Worm (Caenorhabditis elegans) whole organism, L4 larva: ENCODE measurements around the gene ttn-1.

Source experiments
- F10B5.3 ChIP-seq: sonication (generic microtip); optimal IDR thresholded peaks from 2 replicates; lab custom pipeline; 2016; ENCODE audit warnings: mild to moderate bottlenecking, missing genetic modification characterization, missing compliant biosample characterization
- F26F4.8 ChIP-seq: fragments of 200-800 bp; sonication (Bioruptor generic); conservative IDR thresholded peaks from 2 replicates; pipeline ENCODE4 v1.3.6; 2022; ENCODE audit warnings: missing genetic modification characterization, missing compliant biosample characterization
- F49E8.2 ChIP-seq: sonication (generic microtip); optimal IDR thresholded peaks from 2 replicates; lab custom pipeline; 2016; ENCODE audit warnings: missing compliant biosample characterization, mild to moderate bottlenecking, missing genetic modification characterization, borderline replicate concordance
- T20F7.1 ChIP-seq: fragments of 200-800 bp; sonication (Bioruptor generic); optimal IDR thresholded peaks from 2 replicates; lab custom pipeline; 2018; ENCODE audit warnings: mild to moderate bottlenecking, missing genetic modification characterization, missing compliant biosample characterization
- T26A8.4 ChIP-seq: fragments of 200-800 bp; sonication (Bioruptor generic); IDR thresholded peaks from 2 replicates; pipeline ENCODE4 v1.3.6; 2022; ENCODE audit warnings: missing genetic modification characterization, missing compliant biosample characterization
- Y5F2A.4 ChIP-seq: fragments of 200-800 bp; sonication (Bioruptor generic); optimal IDR thresholded peaks from 2 replicates; lab custom pipeline; 2018; ENCODE audit warnings: mild to moderate bottlenecking, missing genetic modification characterization, missing compliant biosample characterization
- Y75B8A.6 ChIP-seq: fragments of 200-800 bp; sonication (Bioruptor generic); IDR thresholded peaks from 2 replicates; pipeline ENCODE4 v1.3.6; 2022; ENCODE audit warnings: missing genetic modification reagents, missing genetic modification characterization, missing compliant biosample characterization
- ZK546.5 ChIP-seq, 2 experiments: sonication (generic microtip); optimal IDR thresholded peaks; 2 replicates each; lab custom pipeline; 2017; ENCODE audit warnings: missing biosample characterization in 2 of 2, missing genetic modification characterization in 2 of 2
- aha-1 ChIP-seq: fragments of 150-350 bp; peaks from one replicate; lab custom pipeline; 2014; ENCODE audit warnings: missing biosample characterization, missing genetic modification characterization
- ceh-20 ChIP-seq: fragments of 200-800 bp; sonication (Bioruptor generic); IDR thresholded peaks from 2 replicates; pipeline ENCODE4 v1.3.6; 2022; ENCODE audit warnings: missing genetic modification reagents, missing genetic modification characterization, missing compliant biosample characterization
- ceh-28 ChIP-seq: fragments of 150-350 bp; optimal IDR thresholded peaks from 2 replicates; lab custom pipeline; 2014; ENCODE audit warnings: missing biosample characterization, missing genetic modification reagents, missing genetic modification characterization
- ceh-32 ChIP-seq: sonication (generic microtip); optimal IDR thresholded peaks from 2 replicates; lab custom pipeline; 2016; ENCODE audit warnings: mild to moderate bottlenecking, missing genetic modification characterization, missing compliant biosample characterization; ENCODE audit not compliant: poor library complexity
- cey-2 ChIP-seq: sonication (generic microtip); optimal IDR thresholded peaks from 3 replicates; lab custom pipeline; 2017; ENCODE audit warnings: missing genetic modification characterization, mild to moderate bottlenecking, missing compliant biosample characterization, antibody characterized with exemption, borderline replicate concordance; ENCODE audit not compliant: insufficient read depth
- ctbp-1 ChIP-seq: fragments of 200-800 bp; sonication (Bioruptor generic); IDR thresholded peaks from 2 replicates; pipeline ENCODE4 v1.3.6; 2022; ENCODE audit warnings: missing genetic modification reagents, missing genetic modification characterization, missing compliant biosample characterization
- daf-16 ChIP-seq, 3 experiments: sonication (generic microtip); optimal IDR thresholded peaks; 2 replicates each; lab custom pipeline; 2016 to 2017; ENCODE audit warnings: missing genetic modification characterization in 3 of 3, missing genetic modification reagents in 3 of 3, mild to moderate bottlenecking in 2 of 3, missing compliant biosample characterization in 2 of 3, missing biosample characterization in 1 of 3, moderate library complexity in 1 of 3
- dmd-6 ChIP-seq: fragments of 200-800 bp; sonication (Bioruptor generic); IDR thresholded peaks from 2 replicates; pipeline ENCODE4 v1.3.6; 2022; ENCODE audit warnings: missing genetic modification reagents, missing genetic modification characterization, missing compliant biosample characterization
- dmd-8 ChIP-seq: fragments of 200-800 bp; sonication (Bioruptor generic); IDR thresholded peaks from 2 replicates; pipeline ENCODE4 v1.3.6; 2022; ENCODE audit warnings: missing genetic modification characterization, missing compliant biosample characterization
- dpl-1 ChIP-seq: fragments of 150-350 bp; optimal IDR thresholded peaks from 2 replicates; lab custom pipeline; 2014; ENCODE audit warnings: missing biosample characterization, missing genetic modification reagents, missing genetic modification characterization
- dve-1 ChIP-seq: sonication (generic microtip); optimal IDR thresholded peaks from 2 replicates; lab custom pipeline; 2017; ENCODE audit warnings: antibody characterized with exemption, mild to moderate bottlenecking, missing genetic modification characterization, missing compliant biosample characterization; ENCODE audit not compliant: insufficient read depth
- gei-8 ChIP-seq: fragments of 200-800 bp; sonication (Bioruptor generic); optimal IDR thresholded peaks from 2 replicates; lab custom pipeline; 2018; ENCODE audit warnings: mild to moderate bottlenecking, missing genetic modification characterization, missing compliant biosample characterization
- hif-1 ChIP-seq, 2 experiments: sonication (generic microtip); optimal IDR thresholded peaks; 2 replicates each; lab custom pipeline; 2016 to 2017; ENCODE audit warnings: missing compliant biosample characterization in 2 of 2, missing genetic modification characterization in 2 of 2, missing genetic modification reagents in 2 of 2, missing genotype in 2 of 2, mild to moderate bottlenecking in 1 of 2
- hlh-30 ChIP-seq: sonication (generic microtip); optimal IDR thresholded peaks from 2 replicates; lab custom pipeline; 2017; ENCODE audit warnings: antibody characterized with exemption, mild to moderate bottlenecking, missing genetic modification characterization, missing compliant biosample characterization; ENCODE audit not compliant: insufficient read depth
- hmg-1.1 ChIP-seq: fragments of 200-800 bp; sonication (Bioruptor generic); IDR thresholded peaks from 2 replicates; pipeline ENCODE4 v1.3.6; 2022; ENCODE audit warnings: missing genetic modification reagents, missing genetic modification characterization, missing compliant biosample characterization
- jun-1 ChIP-seq: fragments of 150-350 bp; optimal IDR thresholded peaks from 2 replicates; lab custom pipeline; 2014; ENCODE audit warnings: missing biosample characterization, missing genetic modification reagents, missing genetic modification characterization
- lin-38 ChIP-seq: fragments of 200-800 bp; sonication (Bioruptor generic); IDR thresholded peaks from 2 replicates; pipeline ENCODE4 v1.3.6; 2022; ENCODE audit warnings: missing genetic modification reagents, missing genetic modification characterization, missing compliant biosample characterization
- lin-39 ChIP-seq: fragments of 150-350 bp; optimal IDR thresholded peaks from 2 replicates; lab custom pipeline; 2014; ENCODE audit warnings: missing biosample characterization, missing genetic modification reagents, missing genetic modification characterization
- lir-3 ChIP-seq: sonication (generic microtip); optimal IDR thresholded peaks from 2 replicates; lab custom pipeline; 2016; ENCODE audit warnings: mild to moderate bottlenecking, missing genetic modification characterization, missing compliant biosample characterization
- madf-5 ChIP-seq, 2 experiments: fragments of 200-800 bp; sonication (Bioruptor generic); IDR thresholded peaks; 2 replicates each; pipeline ENCODE4 v1.3.6; 2022; ENCODE audit warnings: missing compliant biosample characterization in 2 of 2, missing genetic modification characterization in 2 of 2
- madf-9 ChIP-seq: fragments of 200-800 bp; sonication (Bioruptor generic); conservative IDR thresholded peaks from 2 replicates; pipeline ENCODE4 v1.3.6; 2022; ENCODE audit warnings: missing genetic modification reagents, missing genetic modification characterization, missing compliant biosample characterization
- mdl-1 ChIP-seq, 2 experiments: fragments of 150-350 bp in 1 of 2; sonication (generic microtip) in 1 of 2; optimal IDR thresholded peaks; 2 replicates each; lab custom pipeline; 2014 to 2017; ENCODE audit warnings: missing biosample characterization in 2 of 2, missing genetic modification characterization in 2 of 2
- mep-1 ChIP-seq: fragments of 150-350 bp; sonication (generic microtip); optimal IDR thresholded peaks from 3 replicates; lab custom pipeline; 2014; ENCODE audit warnings: missing biosample characterization, missing genetic modification characterization
- nhr-10 ChIP-seq: fragments of 150-350 bp; optimal IDR thresholded peaks from 2 replicates; lab custom pipeline; 2014; ENCODE audit warnings: missing biosample characterization, missing genetic modification characterization
- nhr-111 ChIP-seq: fragments of 200-800 bp; sonication (Bioruptor generic); optimal IDR thresholded peaks from 2 replicates; lab custom pipeline; 2018; ENCODE audit warnings: mild to moderate bottlenecking, missing genetic modification characterization, missing compliant biosample characterization
- nhr-28 ChIP-seq: fragments of 150-350 bp; optimal IDR thresholded peaks from 2 replicates; lab custom pipeline; 2014; ENCODE audit warnings: missing biosample characterization, missing genetic modification characterization
- nhr-41 ChIP-seq: fragments of 200-800 bp; sonication (Bioruptor generic); IDR thresholded peaks from 2 replicates; pipeline ENCODE4 v1.3.6; 2022; ENCODE audit warnings: missing genetic modification reagents, missing genetic modification characterization, missing compliant biosample characterization
- nhr-42 ChIP-seq: fragments of 200-800 bp; sonication (Bioruptor generic); IDR thresholded peaks from 2 replicates; pipeline ENCODE4 v1.3.6; 2022; ENCODE audit warnings: missing genetic modification characterization, missing compliant biosample characterization
- nhr-48 ChIP-seq: sonication (generic microtip); optimal IDR thresholded peaks from 2 replicates; lab custom pipeline; 2016; ENCODE audit warnings: mild to moderate bottlenecking, missing genetic modification characterization, missing compliant biosample characterization
- pha-4 ChIP-seq, 2 experiments: fragments of 150-350 bp in 1 of 2; fragments of 200-800 bp in 1 of 2; sonication (Bioruptor generic) in 1 of 2; IDR thresholded peaks in 1 of 2; optimal IDR thresholded peaks in 1 of 2; 2 replicates each; pipeline versions ENCODE4 v1.3.6 to Lab custom; 2014 to 2022; ENCODE audit warnings: missing genetic modification characterization in 2 of 2, missing genetic modification reagents in 2 of 2, missing biosample characterization in 1 of 2, missing compliant biosample characterization in 1 of 2
- php-3 ChIP-seq: fragments of 200-800 bp; sonication (Bioruptor generic); IDR thresholded peaks from 2 replicates; pipeline ENCODE4 v1.3.6; 2022; ENCODE audit warnings: missing genetic modification reagents, missing genetic modification characterization, missing compliant biosample characterization
- saeg-2 ChIP-seq: fragments of 200-800 bp; sonication (Bioruptor generic); IDR thresholded peaks from 2 replicates; pipeline ENCODE4 v1.3.6; 2022; ENCODE audit warnings: missing genetic modification reagents, missing genetic modification characterization, missing compliant biosample characterization
- spr-1 ChIP-seq: sonication (generic microtip); optimal IDR thresholded peaks from 2 replicates; lab custom pipeline; 2016; ENCODE audit warnings: mild to moderate bottlenecking, missing genetic modification characterization, missing compliant biosample characterization
- spr-3 ChIP-seq: fragments of 200-800 bp; sonication (Bioruptor generic); optimal IDR thresholded peaks from 2 replicates; lab custom pipeline; 2018; ENCODE audit warnings: mild to moderate bottlenecking, missing genetic modification characterization, missing compliant biosample characterization
- tra-1 ChIP-seq: fragments of 200-800 bp; sonication (Bioruptor generic); IDR thresholded peaks from 2 replicates; pipeline ENCODE4 v1.3.6; 2022; ENCODE audit warnings: missing genetic modification reagents, missing genetic modification characterization, missing compliant biosample characterization
- unc-39 ChIP-seq: sonication (generic microtip); optimal IDR thresholded peaks from 2 replicates; lab custom pipeline; 2017; ENCODE audit warnings: missing biosample characterization, missing genetic modification characterization
- unc-62 ChIP-seq, 3 experiments: fragments of 150-350 bp in 1 of 3; sonication (generic microtip); optimal IDR thresholded peaks in 2 of 3; peaks in 1 of 3; 1 replicate in 1 of 3; 2 replicates in 2 of 3; lab custom pipeline; 2014 to 2017; ENCODE audit warnings: missing biosample characterization in 3 of 3, missing genetic modification characterization in 3 of 3, missing genetic modification reagents in 3 of 3, missing genotype in 1 of 3
- zfp-2 ChIP-seq: sonication (generic microtip); optimal IDR thresholded peaks from 2 replicates; lab custom pipeline; 2016; ENCODE audit warnings: mild to moderate bottlenecking, missing genetic modification characterization, missing compliant biosample characterization
- ztf-11 ChIP-seq: fragments of 150-350 bp; optimal IDR thresholded peaks from 2 replicates; lab custom pipeline; 2014; ENCODE audit warnings: missing biosample characterization, missing genetic modification characterization
- ztf-7 ChIP-seq: fragments of 150-350 bp; optimal IDR thresholded peaks from 2 replicates; lab custom pipeline; 2014; ENCODE audit warnings: missing biosample characterization, missing genetic modification characterization

Gene ttn-1

ce11 chrV:6247397-6247796, 45.0 kb upstream of the ttn-1 start (continued):
- no peak for TF ChIP-seq F49E8.2 (tag; lab: Kevin White, UChicago)
- peak; percentile 29 for TF ChIP-seq nhr-10 (tag; lab: Kevin White, UChicago)
- peak; percentile 91 for TF ChIP-seq dve-1 (tag; lab: Kevin White, UChicago)
- TF ChIP-seq madf-5 (GFP tag; IDR thresholded peaks at IDR 0.05; lab: Robert Waterston, UW), result no peak
- peak; percentile 99 for TF ChIP-seq nhr-48
- TF ChIP-seq ZK546.5 (tag; optimal IDR thresholded peaks at IDR 0.05; lab: Kevin White, UChicago), result no peak
- TF ChIP-seq hmg-1.1 (GFP tag; lab: Robert Waterston, UW), result no peak
- peak; percentile 76 for TF ChIP-seq gei-8 (GFP tag; lab: Kevin White, UChicago)
- peak; percentile 63; the same call in 1 of the 2 replicates for TF ChIP-seq php-3 (GFP tag; lab: Robert Waterston, UW)
- 0 out of 2 replicates have a peak, but pooled peaks have one; percentile 15 for TF ChIP-seq saeg-2 (GFP tag; lab: Robert Waterston, UW)
- no peak for TF ChIP-seq ceh-28
- TF ChIP-seq lin-39 (tag; lab: Kevin White, UChicago), result no peak
- no peak for TF ChIP-seq F26F4.8 (GFP tag; lab: Robert Waterston, UW)
- TF ChIP-seq hif-1 (tag; optimal IDR thresholded peaks at IDR 0.05; lab: Kevin White, UChicago), result peak; percentile 86 to 97
- peak; percentile 86 for TF ChIP-seq nhr-28
- no peak for TF ChIP-seq T26A8.4
- TF ChIP-seq nhr-41 (GFP tag; lab: Robert Waterston, UW), result no peak
- no peak for TF ChIP-seq pha-4 (GFP tag; IDR thresholded peaks at IDR 0.05; lab: Robert Waterston, UW)
- no peak for TF ChIP-seq pha-4 (tag; optimal IDR thresholded peaks at IDR 0.05; lab: Kevin White, UChicago)
- TF ChIP-seq cey-2, result peak; percentile 91
- no peak for TF ChIP-seq dpl-1 (GFP tag; lab: Kevin White, UChicago)
- TF ChIP-seq mdl-1 (tag; optimal IDR thresholded peaks at IDR 0.05; lab: Kevin White, UChicago), result peak; percentile 31 to 86
- peak; percentile 41; the same call in 1 of the 2 replicates for TF ChIP-seq tra-1
- TF ChIP-seq unc-62 (GFP tag; optimal IDR thresholded peaks at IDR 0.05 in 1 of 2; lab: Kevin White, UChicago), result peak in 1 of 2 experiments; percentile 98
- TF ChIP-seq unc-62 (tag; optimal IDR thresholded peaks at IDR 0.05; lab: Kevin White, UChicago), result no peak
- no peak for TF ChIP-seq daf-16 (GFP tag; optimal IDR thresholded peaks at IDR 0.05; lab: Kevin White, UChicago)
- TF ChIP-seq daf-16 (tag; optimal IDR thresholded peaks at IDR 0.05; lab: Kevin White, UChicago), result peak; percentile 7
- TF ChIP-seq nhr-111 (GFP tag; lab: Kevin White, UChicago), result no peak
- peak; percentile 20 for TF ChIP-seq spr-1
- peak; percentile 71 for TF ChIP-seq ceh-20 (GFP tag; lab: Robert Waterston, UW)
- peak; percentile 67 for TF ChIP-seq hlh-30
- TF ChIP-seq dmd-8, result no peak

DNA sequence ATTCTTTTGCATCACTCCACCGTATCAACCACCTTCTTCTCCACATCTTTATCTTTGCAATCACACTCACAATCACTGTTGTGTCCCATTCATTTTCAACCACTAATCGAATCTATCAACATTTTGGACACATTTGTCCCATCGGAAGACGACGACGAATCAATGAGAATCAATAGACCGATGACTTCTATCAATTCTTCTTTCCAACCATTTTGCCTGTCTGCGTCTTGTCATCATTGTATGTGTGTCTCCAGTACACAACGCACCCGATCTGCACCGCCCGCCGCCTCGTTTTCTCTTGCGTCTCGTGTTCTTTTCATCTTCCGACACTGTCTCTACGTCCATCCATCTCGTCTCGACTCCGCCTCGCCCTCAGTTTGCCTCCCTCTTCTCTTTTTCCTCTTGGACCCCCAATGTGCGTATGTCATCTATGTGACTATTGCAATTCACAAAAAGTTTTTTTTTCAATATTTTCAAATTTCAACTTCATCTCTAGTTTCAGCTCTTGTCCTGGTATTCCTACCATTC, 44.1 kb upstream of the ttn-1 start, which contains the start of gene dmd-7:
TSS of gene dmd-7 (plus strand) at position 478 of the 528 bp plus-strand sequence.
- TF ChIP-seq hmg-1.1 (GFP tag; lab: Robert Waterston, UW) (peak; percentile 84), madf-5 (GFP tag; IDR thresholded peaks at IDR 0.05; lab: Robert Waterston, UW) (no peak), F10B5.3 (no peak), dmd-6 (GFP tag; lab: Robert Waterston, UW) (peak; percentile 99), ctbp-1 (GFP tag; lab: Robert Waterston, UW) (0 out of 2 replicates have a peak, but pooled peaks have one; percentile 60), jun-1 (peak; percentile 13), zfp-2 (tag; lab: Kevin White, UChicago) (no peak), madf-9 (GFP tag; lab: Robert Waterston, UW) (peak; percentile 49; the same call in 1 of the 2 replicates), Y75B8A.6 (GFP tag; lab: Robert Waterston, UW) (no peak), ztf-11 (no peak), nhr-42 (GFP tag; lab: Robert Waterston, UW) (0 out of 2 replicates have a peak, but pooled peaks have one; percentile 49), unc-39 (no peak), Y5F2A.4 (GFP tag; lab: Kevin White, UChicago) (no peak), mep-1 (tag; lab: Kevin White, UChicago) (peak; percentile 78), spr-3 (no peak), ztf-7 (no peak), dpl-1 (GFP tag; lab: Kevin White, UChicago) (peak; percentile 25), lir-3 (no peak), T20F7.1 (GFP tag; lab: Kevin White, UChicago) (no peak), cey-2 (peak; percentile 58), aha-1 (peak; percentile 99), lin-38 (no peak), ceh-32 (tag; lab: Kevin White, UChicago) (no peak)
